Worm (Caenorhabditis elegans): ENCODE results near the gene K01G12.3.

DNA sequence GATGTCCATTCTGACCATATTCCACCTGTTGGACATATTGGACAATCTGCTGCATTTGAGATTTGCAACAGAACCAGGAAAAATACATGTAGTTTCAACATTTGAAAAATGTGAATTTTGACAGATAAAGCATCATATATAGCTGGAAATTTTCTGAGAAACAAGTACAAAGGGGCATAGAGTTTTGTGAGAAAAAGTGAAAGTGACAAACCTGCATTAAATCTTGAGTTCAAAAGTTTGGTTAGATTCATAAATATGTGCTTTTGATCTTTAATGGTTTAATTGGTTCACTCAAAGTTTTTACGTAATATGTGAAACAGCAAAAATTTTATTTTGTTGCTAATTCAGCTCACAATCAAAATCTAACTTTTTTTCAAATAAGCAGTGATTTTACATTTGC is 34.8 kb downstream of the K01G12.3 start, which contains the start of gene F02H6.7:
- TF ChIP-seq nhr-237 (tag; optimal IDR thresholded peaks at IDR 0.05) (no peak), pqm-1 (tag; optimal IDR thresholded peaks at IDR 0.05) (no peak), ztf-11 (tag; optimal IDR thresholded peaks at IDR 0.05) (no peak), tbx-2 (tag; optimal IDR thresholded peaks at IDR 0.05) (no peak), unc-62 (GFP tag; optimal IDR thresholded peaks at IDR 0.05) (no peak), nhr-77 (tag; optimal IDR thresholded peaks at IDR 0.05) (no peak), lin-15B (tag; optimal IDR thresholded peaks at IDR 0.05) (no peak), elt-3 (tag; optimal IDR thresholded peaks at IDR 0.05) (no peak), nfya-1 (tag; optimal IDR thresholded peaks at IDR 0.05; ENCODE audit: insufficient read depth) (no peak), nhr-23 (tag; optimal IDR thresholded peaks at IDR 0.05) (no peak), lin-39 (tag; optimal IDR thresholded peaks at IDR 0.05) (no peak)

All from whole organism, L3 larva.